Worm (Caenorhabditis elegans) whole organism, early embryonic: ENCODE results near the gene somi-1.

ENCODE experiments used
- F13C5.2 ChIP-seq: sonication (generic microtip); optimal IDR thresholded peaks from 2 replicates; lab custom pipeline; 2017; ENCODE audit warnings: mild to moderate bottlenecking, missing genetic modification characterization, inconsistent platforms, missing compliant biosample characterization
- ama-1 ChIP-seq: fragments of 150-350 bp; optimal IDR thresholded peaks from 2 replicates; lab custom pipeline; 2014
- ceh-13 ChIP-seq: fragments of 200-800 bp; sonication (Bioruptor generic); optimal IDR thresholded peaks from 2 replicates; lab custom pipeline; 2018; ENCODE audit warnings: mild to moderate bottlenecking, missing genetic modification characterization, missing compliant biosample characterization
- ceh-36 ChIP-seq: sonication (generic microtip); optimal IDR thresholded peaks from 2 replicates; lab custom pipeline; 2016; ENCODE audit warnings: missing genetic modification characterization, inconsistent platforms, missing compliant biosample characterization
- flt-1 ChIP-seq: fragments of 200-800 bp; sonication (Bioruptor generic); IDR thresholded peaks from 2 replicates; pipeline ENCODE4 v1.3.6; 2022; ENCODE audit warnings: missing genetic modification characterization, missing compliant biosample characterization
- hmg-4 ChIP-seq: fragments of 200-800 bp; sonication (Bioruptor generic); optimal IDR thresholded peaks from 2 replicates; lab custom pipeline; 2018; ENCODE audit warnings: mild to moderate bottlenecking, missing genetic modification characterization, missing compliant biosample characterization
- hnd-1 ChIP-seq: sonication (generic microtip); optimal IDR thresholded peaks from 2 replicates; lab custom pipeline; 2016; ENCODE audit warnings: missing genetic modification characterization, missing compliant biosample characterization

- TF ChIP-seq ceh-36 (tag; lab: Kevin White, UChicago) (no peak), ceh-13 (GFP tag; lab: Kevin White, UChicago) (no peak), ama-1 (no peak), hmg-4 (GFP tag; lab: Kevin White, UChicago) (no peak), hnd-1 (tag; lab: Kevin White, UChicago) (no peak), flt-1 (GFP tag; lab: Robert Waterston, UW) (no peak), F13C5.2 (no peak)
Observed at ce11 chrV:13391378-13392258, at the start of gene somi-1.
